Fruit fly (Drosophila melanogaster): Measurements from ENCODE around the gene gny.
A peak's percentile ranks its signal among the peaks of the same experiment; 100 is the strongest.

gny gene

DNA sequence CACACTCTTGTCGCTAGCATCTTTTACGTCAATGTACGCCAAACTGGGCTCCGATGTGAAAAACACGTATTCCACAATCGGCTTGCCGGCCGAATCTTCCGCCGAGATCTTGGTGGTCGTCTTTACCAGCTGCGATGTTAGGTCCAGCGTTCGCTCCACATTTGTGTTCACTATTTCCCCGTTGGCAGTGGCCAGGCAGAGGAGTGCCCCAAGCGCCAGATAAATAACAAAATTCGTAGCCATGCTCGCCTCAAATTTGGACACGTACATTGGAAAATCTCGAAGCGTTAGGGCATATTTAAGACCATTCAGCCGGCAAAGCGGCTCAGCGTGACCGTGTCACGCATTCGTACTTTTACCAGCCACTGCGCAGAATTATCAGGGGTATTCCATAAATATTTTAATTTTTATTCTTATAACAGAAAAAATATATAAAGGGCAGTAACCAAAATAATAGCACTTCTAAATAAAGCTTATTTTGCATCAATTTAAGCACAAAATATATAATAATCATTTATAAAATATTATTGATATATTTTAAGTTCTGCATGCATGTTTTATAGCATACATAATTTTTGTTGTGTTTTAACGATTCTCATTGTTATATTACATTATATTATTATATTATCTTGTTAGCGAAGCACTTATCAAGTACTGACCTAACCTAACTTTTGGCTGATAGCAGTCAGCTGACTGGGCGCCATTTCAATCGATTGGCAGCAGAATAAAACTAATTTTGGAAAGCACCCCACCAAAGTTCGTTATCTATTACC, 4.3 kb upstream of the gny start, which contains the start of the genes CG33303 and dpr19:
Gene CG33303, minus strand, starts transcription at position 294 of the 773 bp plus-strand sequence.
Gene dpr19, plus strand, starts transcription at position 705 of the 773 bp plus-strand sequence.
- TF ChIP-seq sna (GFP tag; IDR thresholded peaks at IDR 0.05; ENCODE audit: partially characterized antibody), result no peak
- TF ChIP-seq CG32532 (GFP tag; IDR thresholded peaks at IDR 0.05), result peak; percentile 82
- TF ChIP-seq trh (GFP tag; optimal IDR thresholded peaks at IDR 0.05), result peak; percentile 19
- peak; percentile 62 for TF ChIP-seq CG18599 (GFP tag; optimal IDR thresholded peaks at IDR 0.05)
- no peak for TF ChIP-seq Antp (GFP tag; optimal IDR thresholded peaks at IDR 0.05)
- peak; percentile 72 for TF ChIP-seq Rfx (GFP tag; IDR thresholded peaks at IDR 0.05)
- TF ChIP-seq CG7963 (GFP tag; IDR thresholded peaks at IDR 0.05; ENCODE audit: partially characterized antibody), result no peak
- TF ChIP-seq CG10959 (GFP tag; IDR thresholded peaks at IDR 0.05), result no peak
- no peak for TF ChIP-seq NC2β (GFP tag; optimal IDR thresholded peaks at IDR 0.05)
- TF ChIP-seq bsh (GFP tag; optimal IDR thresholded peaks at IDR 0.05), result peak in 1 of 2 experiments; percentile 83
- no peak for TF ChIP-seq CG15073 (GFP tag; optimal IDR thresholded peaks at IDR 0.05)
- TF ChIP-seq ATbp (GFP tag; optimal IDR thresholded peaks at IDR 0.05), result peak; percentile 71
- TF ChIP-seq odd (GFP tag; optimal IDR thresholded peaks at IDR 0.05), result peak; percentile 53
- TF ChIP-seq twi (tag; optimal IDR thresholded peaks at IDR 0.05), result peak; percentile 71
- peak; percentile 48 for TF ChIP-seq Fer2 (tag; optimal IDR thresholded peaks at IDR 0.05)
- TF ChIP-seq CG5180 (GFP tag; optimal IDR thresholded peaks at IDR 0.05), result peak; percentile 19
- TF ChIP-seq Doc2 (GFP tag; IDR thresholded peaks at IDR 0.05), result no peak
- peak; percentile 67 for TF ChIP-seq Spps (tag; optimal IDR thresholded peaks at IDR 0.05)
- no peak for TF ChIP-seq Nf-YA (GFP tag; IDR thresholded peaks at IDR 0.05)
- 0 out of 2 replicates have a peak, but pooled peaks have one; percentile 19 for TF ChIP-seq bbx (GFP tag; IDR thresholded peaks at IDR 0.05; ENCODE audit: partially characterized antibody)
- peak; percentile 72 for TF ChIP-seq CG10147 (GFP tag; optimal IDR thresholded peaks at IDR 0.05)
- TF ChIP-seq stc (GFP tag; IDR thresholded peaks at IDR 0.05), result peak; percentile 74
- TF ChIP-seq psq (GFP tag; optimal IDR thresholded peaks at IDR 0.05), result peak; percentile 10
- TF ChIP-seq CG1233 (GFP tag; optimal IDR thresholded peaks at IDR 0.05), result peak; percentile 67
- peak; percentile 41; the same call in 1 of the 2 replicates for TF ChIP-seq CG31224 (GFP tag; IDR thresholded peaks at IDR 0.05)
- TF ChIP-seq gsb-n (tag; optimal IDR thresholded peaks at IDR 0.05), result peak; percentile 82
- TF ChIP-seq CG32772 (GFP tag; IDR thresholded peaks at IDR 0.05), result peak; percentile 47
- no peak for TF ChIP-seq pb (GFP tag; optimal IDR thresholded peaks at IDR 0.05)
- TF ChIP-seq sim (GFP tag; IDR thresholded peaks at IDR 0.05), result 0 out of 2 replicates have a peak, but pooled peaks have one; percentile 45
- TF ChIP-seq CG10321 (GFP tag; IDR thresholded peaks at IDR 0.05), result peak; percentile 49; the same call in 1 of the 2 replicates
- TF ChIP-seq crp (GFP tag; optimal IDR thresholded peaks at IDR 0.05), result peak in 1 of 2 experiments; percentile 79
- TF ChIP-seq org-1 (GFP tag; optimal IDR thresholded peaks at IDR 0.05), result no peak
- TF ChIP-seq Stat92E (GFP tag; optimal IDR thresholded peaks at IDR 0.05), result no peak
- TF ChIP-seq CG11398 (GFP tag; optimal IDR thresholded peaks at IDR 0.05), result no peak
- TF ChIP-seq gfzf (GFP tag; optimal IDR thresholded peaks at IDR 0.05), result peak; percentile 78
- no peak for TF ChIP-seq aop (GFP tag; IDR thresholded peaks at IDR 0.05)
- TF ChIP-seq Ravus (GFP tag; IDR thresholded peaks at IDR 0.05), result no peak
- TF ChIP-seq nmo (GFP tag; optimal IDR thresholded peaks at IDR 0.05), result peak; percentile 88
- peak; percentile 89 for TF ChIP-seq MESR4 (GFP tag; optimal IDR thresholded peaks at IDR 0.05)
- TF ChIP-seq CG18764 (GFP tag; optimal IDR thresholded peaks at IDR 0.05), result peak; percentile 51
- TF ChIP-seq Awh (GFP tag; IDR thresholded peaks at IDR 0.05), result peak; percentile 73
- peak; percentile 92 for TF ChIP-seq CG12391 (tag; optimal IDR thresholded peaks at IDR 0.05)
- peak; percentile 81 for TF ChIP-seq lab (GFP tag; optimal IDR thresholded peaks at IDR 0.05)
- TF ChIP-seq Sin3A (optimal IDR thresholded peaks at IDR 0.05), result no peak
- TF ChIP-seq ken (GFP tag; IDR thresholded peaks at IDR 0.05), result no peak; the same call in 2 of the 3 replicates
- TF ChIP-seq fd3F (GFP tag; optimal IDR thresholded peaks at IDR 0.05), result peak; percentile 58
- peak; percentile 41; the same call in 1 of the 2 replicates for TF ChIP-seq CG3847 (GFP tag; IDR thresholded peaks at IDR 0.05)
- TF ChIP-seq so (GFP tag; IDR thresholded peaks at IDR 0.05), result 0 out of 3 replicates have a peak, but pooled peaks have one; percentile 7
